Fruit fly (Drosophila melanogaster): ENCODE results near the gene Nab2.

The Nab2 gene

DNA sequence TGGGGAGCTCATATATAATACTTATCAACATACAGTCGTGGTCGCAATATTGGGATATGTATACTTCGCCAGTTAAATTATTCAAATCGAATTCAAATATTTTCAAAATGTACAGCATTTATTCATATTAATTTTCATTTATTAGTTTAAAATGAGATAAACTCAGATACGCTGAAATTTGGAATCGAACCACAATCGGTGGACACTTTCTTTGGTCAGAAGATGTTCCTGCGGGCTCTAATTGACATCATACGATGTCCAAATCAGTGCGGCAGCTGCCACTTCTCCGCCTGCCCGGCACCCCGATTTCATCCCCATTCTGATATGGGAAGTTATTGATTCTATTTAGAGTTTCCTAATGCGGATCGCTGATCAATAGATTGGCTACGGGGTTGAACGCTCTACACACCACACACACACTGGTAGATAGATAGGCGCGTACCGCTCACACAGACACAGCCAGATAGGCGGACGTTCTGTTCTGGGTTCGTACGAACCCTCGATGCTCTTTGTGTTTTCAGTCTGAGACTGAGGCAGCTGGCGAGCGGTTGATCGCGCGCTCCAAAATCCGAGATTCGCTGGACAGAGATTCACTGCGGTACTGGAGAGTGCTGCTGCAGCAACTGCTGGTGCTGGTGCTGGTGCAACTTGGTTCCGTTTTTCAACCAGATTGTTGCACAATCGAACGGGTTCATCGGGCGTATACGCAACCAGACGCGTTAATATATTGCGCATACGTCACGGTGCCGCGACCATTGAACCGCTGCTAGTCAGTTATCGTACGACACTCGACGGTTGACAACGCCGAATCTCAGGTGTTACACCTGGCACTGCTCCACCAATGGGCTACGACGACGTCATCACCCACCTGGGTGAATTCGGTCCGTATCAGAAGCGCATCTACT lies 41.9 kb downstream of the Nab2 start, which contains the start of gene Orct:
Gene Orct (plus strand): TSS at position 157 of the 905 bp plus-strand sequence.
- TF ChIP-seq CG8478 (optimal IDR thresholded peaks at IDR 0.05), result no peak
- TF ChIP-seq pan (optimal IDR thresholded peaks at IDR 0.05), result no peak
- no peak for TF ChIP-seq usp (GFP tag; optimal IDR thresholded peaks at IDR 0.05)
- no peak for TF ChIP-seq Dll (optimal IDR thresholded peaks at IDR 0.05)
- peak in 1 of 2 experiments; percentile 19 for TF ChIP-seq EcR (GFP tag; optimal IDR thresholded peaks at IDR 0.05)

DNA sequence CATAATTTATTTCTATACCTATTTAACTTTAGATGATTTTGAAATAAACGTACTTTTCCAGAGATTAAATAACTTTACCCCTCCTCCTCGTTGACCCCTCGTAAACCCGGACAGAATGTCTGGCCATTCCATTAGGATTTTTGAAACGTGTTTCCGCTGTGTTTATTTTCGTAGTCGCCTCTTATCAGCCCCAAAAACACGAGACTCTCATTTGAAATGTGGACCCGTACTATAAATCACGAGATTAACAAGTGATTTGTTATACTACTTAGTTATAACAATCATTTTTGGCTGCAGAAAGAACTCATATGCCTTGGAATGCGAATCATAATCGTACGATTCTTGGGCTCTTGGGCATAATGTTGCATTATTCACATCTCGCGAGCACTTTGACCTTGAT lies 42.8 kb downstream of the Nab2 start:
- TF ChIP-seq psq (optimal IDR thresholded peaks at IDR 0.05) (no peak), Dll (optimal IDR thresholded peaks at IDR 0.05) (no peak)

DNA sequence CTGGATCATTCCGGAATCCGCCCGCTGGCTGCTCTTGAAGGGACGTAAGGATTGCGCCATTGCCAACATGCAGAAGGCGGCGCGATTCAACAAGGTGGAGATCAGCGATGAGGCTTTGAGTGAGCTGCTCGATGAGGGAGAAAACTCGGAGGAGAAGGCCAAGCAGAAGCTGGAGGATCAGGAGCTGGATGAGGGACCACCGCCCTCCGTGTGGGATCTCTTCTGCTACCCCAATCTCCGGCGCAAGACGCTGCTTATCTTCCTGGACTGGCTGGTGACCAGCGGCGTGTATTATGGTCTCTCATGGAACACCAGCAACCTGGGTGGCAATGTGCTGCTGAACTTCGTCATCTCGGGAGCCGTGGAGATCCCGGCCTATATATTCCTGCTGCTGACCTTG lies 44.0 kb downstream of the Nab2 start:
- TF ChIP-seq usp (GFP tag; optimal IDR thresholded peaks at IDR 0.05), result no peak
- no peak for TF ChIP-seq Dll (optimal IDR thresholded peaks at IDR 0.05)
- no peak for TF ChIP-seq psq (optimal IDR thresholded peaks at IDR 0.05)
- no peak for TF ChIP-seq pan (optimal IDR thresholded peaks at IDR 0.05)
- TF ChIP-seq CG8478 (optimal IDR thresholded peaks at IDR 0.05), result no peak
- TF ChIP-seq EcR (GFP tag; optimal IDR thresholded peaks at IDR 0.05), result no peak

DNA sequence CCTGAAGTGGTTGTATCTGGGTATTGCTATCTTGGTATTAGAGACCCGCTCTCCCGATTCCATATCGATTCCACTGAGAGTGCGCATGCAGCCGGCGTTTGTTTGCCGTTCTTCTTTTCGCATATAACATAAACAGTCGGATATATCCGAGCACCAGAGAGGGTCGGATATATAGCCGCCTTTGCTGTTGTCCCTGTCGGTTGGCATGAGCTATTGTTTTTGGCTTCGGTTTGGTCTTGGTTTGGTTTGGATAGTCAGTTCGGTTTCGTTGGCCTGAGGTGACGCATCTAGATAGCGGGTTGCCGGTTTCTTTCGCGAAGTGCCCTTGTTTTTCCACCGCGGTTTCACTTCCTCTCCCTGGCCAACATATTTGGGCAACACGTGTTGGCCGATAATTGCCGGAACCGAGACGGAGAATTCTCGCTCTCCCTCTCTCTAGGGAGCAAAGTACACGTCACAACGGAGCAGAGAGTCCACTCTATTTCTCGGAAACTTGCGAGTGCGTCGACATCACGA lies 45.4 kb downstream of the Nab2 start, which contains the start of gene Orct2:
Gene Orct2 (plus strand): TSS at position 255 of the 516 bp plus-strand sequence.
- peak; percentile 34 for TF ChIP-seq Dll (optimal IDR thresholded peaks at IDR 0.05)
- TF ChIP-seq CG8478 (optimal IDR thresholded peaks at IDR 0.05), result no peak
- TF ChIP-seq psq (optimal IDR thresholded peaks at IDR 0.05), result no peak
- TF ChIP-seq EcR (GFP tag; optimal IDR thresholded peaks at IDR 0.05), result no peak
- TF ChIP-seq pan (optimal IDR thresholded peaks at IDR 0.05), result no peak

DNA sequence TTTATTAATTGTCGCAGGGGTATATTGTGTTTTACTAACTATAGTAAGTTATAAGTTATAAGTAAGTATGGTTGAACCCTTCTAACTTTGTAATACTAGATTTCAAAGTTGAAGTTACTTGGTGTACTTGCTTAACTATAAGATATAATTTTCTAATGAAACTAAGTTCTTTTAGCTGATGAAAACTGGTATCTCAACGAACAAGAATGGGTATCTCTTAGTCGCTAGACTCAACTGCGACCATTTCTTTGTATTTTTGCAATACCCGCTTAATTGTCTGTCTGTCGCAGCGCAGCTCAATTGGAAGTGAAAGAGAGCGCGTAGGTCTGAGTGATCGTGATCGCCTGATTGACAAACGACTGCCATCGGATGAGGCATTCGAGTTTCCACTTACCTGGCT lies 46.0 kb downstream of the Nab2 start:
- no peak for TF ChIP-seq CG8478 (optimal IDR thresholded peaks at IDR 0.05)
- TF ChIP-seq EcR (GFP tag; optimal IDR thresholded peaks at IDR 0.05), result no peak
- no peak for TF ChIP-seq usp (GFP tag; optimal IDR thresholded peaks at IDR 0.05)
- TF ChIP-seq pan (optimal IDR thresholded peaks at IDR 0.05), result no peak

DNA sequence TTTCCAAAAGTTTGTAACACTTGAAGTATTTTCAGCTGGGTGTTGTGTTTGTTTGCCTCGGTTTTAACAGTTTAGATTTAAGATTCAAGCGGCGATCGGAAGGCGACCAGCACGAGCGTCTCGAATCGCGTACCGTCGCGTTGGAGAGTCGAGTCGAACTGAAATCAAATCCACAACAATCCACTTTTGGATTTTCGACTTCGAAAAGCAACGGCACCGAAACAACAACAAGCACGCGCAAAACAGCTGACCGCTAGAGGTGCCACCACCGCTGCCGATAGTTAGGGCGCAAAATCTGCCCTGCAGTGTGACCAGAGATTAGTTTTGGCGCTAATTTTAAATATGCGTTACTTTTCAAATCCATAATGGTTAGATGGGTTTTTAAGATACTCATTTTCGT lies 47.1 kb downstream of the Nab2 start, which contains the start of gene jar:
Gene jar (minus strand): TSS at position 163 of the 400 bp plus-strand sequence.
- no peak for TF ChIP-seq EcR (GFP tag; optimal IDR thresholded peaks at IDR 0.05)
- no peak for TF ChIP-seq psq (optimal IDR thresholded peaks at IDR 0.05)
- no peak for TF ChIP-seq Dll (optimal IDR thresholded peaks at IDR 0.05)
- no peak for TF ChIP-seq CG8478 (optimal IDR thresholded peaks at IDR 0.05)
- TF ChIP-seq usp (GFP tag; optimal IDR thresholded peaks at IDR 0.05), result no peak
- no peak for TF ChIP-seq pan (optimal IDR thresholded peaks at IDR 0.05)

DNA sequence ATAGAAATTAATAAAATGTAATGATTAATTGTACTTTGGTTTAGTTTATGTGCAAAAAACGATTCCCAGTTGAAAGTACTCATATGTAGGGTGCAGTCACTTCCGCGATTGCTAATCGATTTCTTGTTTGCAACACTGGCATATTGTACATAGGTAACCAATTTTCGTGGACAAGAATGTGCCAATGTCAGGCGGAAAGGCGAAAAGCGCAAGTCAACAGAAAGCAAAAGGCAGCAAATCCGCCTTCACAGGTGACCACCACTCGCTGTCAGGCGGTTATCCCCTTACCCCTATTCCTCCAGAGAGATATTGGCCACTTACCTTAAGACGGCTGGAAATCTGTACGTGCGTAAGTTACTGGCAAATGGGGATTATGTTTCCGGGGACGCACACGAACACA lies 47.6 kb downstream of the Nab2 start:
- no peak for TF ChIP-seq EcR (GFP tag; optimal IDR thresholded peaks at IDR 0.05)
- no peak for TF ChIP-seq Dll (optimal IDR thresholded peaks at IDR 0.05)
- TF ChIP-seq pan (optimal IDR thresholded peaks at IDR 0.05), result no peak
- no peak for TF ChIP-seq CG8478 (optimal IDR thresholded peaks at IDR 0.05)
- no peak for TF ChIP-seq psq (optimal IDR thresholded peaks at IDR 0.05)
- TF ChIP-seq usp (GFP tag; optimal IDR thresholded peaks at IDR 0.05), result no peak

DNA sequence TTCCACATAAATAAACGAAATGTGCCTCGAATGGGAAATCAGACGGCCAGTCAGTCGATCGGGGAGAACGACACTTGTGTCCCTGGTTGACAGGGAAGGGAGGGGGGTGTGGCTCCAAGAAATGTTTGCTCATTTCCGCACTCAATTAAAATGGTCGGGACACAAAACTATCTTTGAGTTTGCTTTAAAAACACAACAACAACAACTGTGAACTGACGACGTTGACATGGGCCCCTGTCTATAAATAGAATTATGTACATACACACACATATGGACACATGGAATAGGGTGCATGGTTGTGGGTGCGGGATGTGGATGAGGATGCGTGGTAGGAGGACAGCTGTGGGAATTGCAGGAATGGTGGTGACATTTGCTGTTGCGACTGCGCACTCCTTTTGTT lies 48.2 kb downstream of the Nab2 start:
- TF ChIP-seq Dll (optimal IDR thresholded peaks at IDR 0.05), result no peak
- peak in 1 of 2 experiments; percentile 18 for TF ChIP-seq EcR (GFP tag; optimal IDR thresholded peaks at IDR 0.05)
- no peak for TF ChIP-seq psq (optimal IDR thresholded peaks at IDR 0.05)

DNA sequence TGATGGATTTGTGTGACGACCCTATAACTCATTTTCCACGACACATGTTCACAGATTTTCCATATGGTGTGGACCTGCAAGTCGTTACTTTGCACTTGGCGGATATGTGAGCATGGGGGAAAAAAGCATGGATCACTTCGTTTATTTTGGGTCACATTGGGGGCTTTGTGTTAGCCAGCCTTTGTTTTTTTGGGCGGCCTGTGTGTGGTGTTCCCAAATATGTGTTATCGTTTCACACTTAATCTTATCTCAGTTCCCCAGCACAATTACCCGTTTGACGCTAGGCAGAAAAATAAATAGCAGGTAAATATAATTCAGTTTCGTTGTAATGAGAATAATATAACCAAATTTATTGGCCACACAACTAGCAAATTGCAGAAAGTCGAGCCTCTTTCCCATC lies 49.9 kb downstream of the Nab2 start:
- TF ChIP-seq pan (optimal IDR thresholded peaks at IDR 0.05) (no peak), CG8478 (optimal IDR thresholded peaks at IDR 0.05) (no peak), Dll (optimal IDR thresholded peaks at IDR 0.05) (no peak), usp (GFP tag; optimal IDR thresholded peaks at IDR 0.05) (no peak), psq (optimal IDR thresholded peaks at IDR 0.05) (no peak), EcR (GFP tag; optimal IDR thresholded peaks at IDR 0.05) (no peak)

DNA sequence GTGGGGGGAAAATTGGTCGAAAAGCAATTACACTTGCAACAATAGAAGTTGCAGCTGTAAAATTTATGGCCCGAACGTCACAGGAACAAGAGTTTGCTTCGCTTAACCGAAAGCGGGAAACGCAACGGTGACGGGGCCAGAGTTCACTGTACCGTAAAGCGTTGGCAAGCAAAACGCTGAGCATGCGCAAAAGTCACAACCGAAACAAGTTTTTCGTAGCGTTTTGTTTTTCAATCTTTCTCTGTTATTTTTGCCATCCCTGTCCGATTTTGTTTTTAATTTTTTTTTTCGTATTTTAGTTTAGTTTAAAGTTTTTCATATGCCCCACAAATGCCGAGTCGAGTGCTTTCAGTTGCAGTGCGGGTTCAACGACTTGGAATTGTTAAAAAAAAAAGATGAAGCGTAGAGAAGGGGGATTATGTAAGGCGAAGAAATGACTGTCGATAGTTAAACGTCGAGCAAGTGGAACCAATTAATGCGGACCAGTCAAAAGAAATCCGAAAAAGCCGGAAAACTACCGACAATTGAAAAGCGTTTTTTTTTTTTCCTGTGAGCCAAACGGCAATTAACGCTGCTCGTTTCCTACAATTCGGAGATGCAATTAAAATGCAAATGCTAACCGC lies 50.5 kb downstream of the Nab2 start:
- TF ChIP-seq usp (GFP tag; optimal IDR thresholded peaks at IDR 0.05), result no peak
- TF ChIP-seq Dll (optimal IDR thresholded peaks at IDR 0.05), result no peak
- no peak for TF ChIP-seq pan (optimal IDR thresholded peaks at IDR 0.05)
- TF ChIP-seq EcR (GFP tag; optimal IDR thresholded peaks at IDR 0.05), result peak in 1 of 2 experiments; percentile 44
- TF ChIP-seq CG8478 (optimal IDR thresholded peaks at IDR 0.05), result no peak
- TF ChIP-seq psq (optimal IDR thresholded peaks at IDR 0.05), result no peak

DNA sequence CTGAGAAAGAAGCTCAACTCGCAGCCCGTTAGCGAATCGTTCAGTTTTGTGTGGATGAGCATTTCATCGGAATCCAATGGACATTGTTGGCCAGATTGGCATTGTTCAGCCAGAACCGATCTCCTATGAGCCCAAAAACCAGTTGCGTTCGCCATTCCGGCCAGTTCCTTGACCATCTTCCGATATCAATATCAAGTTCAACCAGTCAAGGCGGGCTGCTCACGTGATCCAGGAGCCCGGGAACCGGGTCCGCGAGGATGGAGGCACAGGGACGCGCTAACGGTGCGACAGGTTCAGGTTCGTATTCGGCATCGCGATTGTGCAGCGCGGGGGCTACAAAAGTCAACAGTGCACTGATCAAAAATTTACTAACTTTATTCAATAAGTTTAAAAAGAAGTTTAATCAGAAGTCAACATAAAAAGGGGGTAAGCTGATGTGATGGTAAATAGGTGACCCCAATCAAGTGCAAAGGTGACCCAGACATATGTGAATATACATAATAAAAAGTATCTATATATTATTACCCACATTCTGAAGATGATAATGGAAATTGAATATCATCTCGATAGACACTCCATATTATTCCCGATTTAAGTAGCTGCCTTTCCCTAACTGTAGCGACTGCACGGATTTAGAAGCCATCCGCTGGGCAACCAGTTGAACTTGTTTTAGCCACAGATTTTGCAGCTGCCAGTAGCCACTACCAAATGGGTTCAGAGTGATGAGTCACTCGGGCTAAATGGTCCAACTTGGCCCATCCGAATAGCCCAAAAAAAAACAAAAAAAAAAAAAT lies 51.2 kb downstream of the Nab2 start:
- TF ChIP-seq pan (optimal IDR thresholded peaks at IDR 0.05) (no peak), CG8478 (optimal IDR thresholded peaks at IDR 0.05) (no peak), EcR (GFP tag; optimal IDR thresholded peaks at IDR 0.05) (peak in 1 of 2 experiments; percentile 56), usp (GFP tag; optimal IDR thresholded peaks at IDR 0.05) (no peak), Dll (optimal IDR thresholded peaks at IDR 0.05) (no peak), psq (optimal IDR thresholded peaks at IDR 0.05) (no peak)
